Fruit fly (Drosophila melanogaster) S2 (cell line): ENCODE results near the gene Sap30.

Source experiments
- CG8478 ChIP-seq: fragments of >200 bp; optimal IDR thresholded peaks from 2 replicates; lab custom pipeline; 2018
- CTCF ChIP-seq, 2 experiments: fragments of >200 bp; optimal IDR thresholded peaks; 2 replicates each; lab custom pipeline; 2018

dm6 chrX:16791058-16791457 is 4.0 kb downstream of the Sap30 start, which contains the start of gene Rrp45:
- TF ChIP-seq CG8478: no peak
- no peak for TF ChIP-seq CTCF (optimal IDR thresholded peaks at IDR 0.05; lab: Kevin White, UChicago)
